Worm (Caenorhabditis elegans): ENCODE data around the gene T05B9.2.

DNA sequence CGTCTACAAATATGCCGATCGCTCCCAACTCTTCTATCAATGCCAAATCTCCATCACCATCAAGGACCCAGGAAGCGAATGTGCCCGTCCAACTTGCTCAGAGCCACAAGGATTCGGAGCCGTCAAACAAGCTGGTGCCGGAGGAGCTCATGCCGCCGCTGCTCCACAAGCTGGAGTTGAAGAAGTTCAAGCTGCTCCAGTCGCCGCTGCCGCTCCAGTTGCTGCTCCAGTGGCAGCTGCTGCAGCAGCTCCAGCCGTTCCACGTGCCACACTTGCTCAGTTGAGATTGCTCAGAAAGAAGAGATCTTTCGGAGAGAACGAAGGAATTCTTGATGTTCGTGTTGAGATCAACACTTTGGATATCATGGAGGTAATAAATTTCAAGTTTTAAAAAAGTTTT is 15.2 kb downstream of the T05B9.2 start:
- TF ChIP-seq flt-1 (GFP tag; IDR thresholded peaks at IDR 0.05): no peak
- TF ChIP-seq med-1 (GFP tag; optimal IDR thresholded peaks at IDR 0.05; ENCODE audit: insufficient read depth): no peak
- no peak for TF ChIP-seq ref-1 (GFP tag; conservative IDR thresholded peaks at IDR 0.05)
- no peak for TF ChIP-seq T22C8.4 (GFP tag; IDR thresholded peaks at IDR 0.05)
- TF ChIP-seq ztf-29 (GFP tag; IDR thresholded peaks at IDR 0.05): no peak
- no peak for TF ChIP-seq cog-1 (tag; optimal IDR thresholded peaks at IDR 0.05)
- TF ChIP-seq ztf-23 (GFP tag; IDR thresholded peaks at IDR 0.05): no peak
- TF ChIP-seq klf-2 (GFP tag; conservative IDR thresholded peaks at IDR 0.05): no peak
- no peak for TF ChIP-seq tab-1 (GFP tag; IDR thresholded peaks at IDR 0.05)

Data from whole organism, midembryonic.